Worm (Caenorhabditis elegans): ENCODE measurements around the gene T10G3.4.

Gene T10G3.4

DNA sequence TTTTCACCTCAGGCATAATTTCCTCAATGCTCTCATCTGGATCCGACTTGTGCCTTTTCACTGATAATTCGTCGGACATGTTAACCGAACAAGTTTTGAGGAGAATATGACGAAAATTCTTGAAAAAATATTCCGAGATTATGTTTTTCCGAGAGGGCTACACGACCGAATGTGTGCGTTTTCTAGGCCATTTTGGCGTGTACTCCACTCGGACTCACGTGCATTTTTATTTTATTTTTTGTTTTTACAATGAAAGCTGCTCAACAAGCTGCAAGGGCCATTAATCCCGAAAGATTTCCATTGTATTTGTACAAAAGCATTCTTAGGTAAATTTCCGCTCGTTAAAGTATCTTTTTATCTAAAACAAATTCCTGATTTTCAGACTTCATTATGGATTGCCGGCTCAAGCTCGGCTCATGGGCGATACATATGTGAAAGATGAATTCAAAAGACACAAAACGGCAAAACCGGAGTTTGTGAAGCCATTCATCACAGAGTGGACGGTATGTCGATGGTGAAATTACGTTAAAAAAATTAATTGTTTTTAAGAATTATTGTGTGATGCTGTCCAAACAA is 16.0 kb downstream of the T10G3.4 start, which contains the start of the genes F25H9.6 and F25H9.7 (continued):
- TF ChIP-seq swsn-7 (tag; optimal IDR thresholded peaks at IDR 0.05) (peak; percentile 94), mdl-1 (tag; optimal IDR thresholded peaks at IDR 0.05) (peak; percentile 37 to 96), rnt-1 (tag; optimal IDR thresholded peaks at IDR 0.05) (peak; percentile 100), sptf-1 (tag; optimal IDR thresholded peaks at IDR 0.05) (no peak), lin-15B (tag; optimal IDR thresholded peaks at IDR 0.05) (peak; percentile 66), ceh-8 (GFP tag; optimal IDR thresholded peaks at IDR 0.05) (peak; percentile 93), C34B4.2 (tag; optimal IDR thresholded peaks at IDR 0.05) (peak; percentile 75), irx-1 (tag; optimal IDR thresholded peaks at IDR 0.05) (peak; percentile 97), fkh-4 (tag; optimal IDR thresholded peaks at IDR 0.05; ENCODE audit: borderline replicate concordance) (peak; percentile 100), ama-1 (optimal IDR thresholded peaks at IDR 0.05) (no peak), lsy-2 (tag; optimal IDR thresholded peaks at IDR 0.05) (peak; percentile 79 to 87), nhr-19 (GFP tag; conservative IDR thresholded peaks at IDR 0.05) (peak; percentile 93), C16A3.4 (tag; optimal IDR thresholded peaks at IDR 0.05) (peak; percentile 56), nhr-77 (tag; optimal IDR thresholded peaks at IDR 0.05) (peak; percentile 41), lir-3 (tag; optimal IDR thresholded peaks at IDR 0.05; ENCODE audit: poor library complexity) (peak; percentile 99), unc-98 (GFP tag; IDR thresholded peaks at IDR 0.05) (peak; percentile 91), F16B12.6 (tag; optimal IDR thresholded peaks at IDR 0.05) (peak; percentile 62), fkh-8 (tag; optimal IDR thresholded peaks at IDR 0.05) (peak; percentile 96), ces-1 (GFP tag; optimal IDR thresholded peaks at IDR 0.05) (no peak), dpl-1 (GFP tag; optimal IDR thresholded peaks at IDR 0.05) (peak; percentile 70 to 85 (median 79)), lin-39 (tag; optimal IDR thresholded peaks at IDR 0.05) (peak; percentile 52), pax-3 (tag; optimal IDR thresholded peaks at IDR 0.05) (peak; percentile 100), tbx-2 (tag; optimal IDR thresholded peaks at IDR 0.05) (peak; percentile 97), grh-1 (GFP tag; IDR thresholded peaks at IDR 0.05) (peak; percentile 85), nhr-12 (tag; optimal IDR thresholded peaks at IDR 0.05) (no peak), nhr-90 (tag; optimal IDR thresholded peaks at IDR 0.05; ENCODE audit: poor library complexity) (peak; percentile 98), lin-13 (GFP tag; optimal IDR thresholded peaks at IDR 0.05) (peak; percentile 85), unc-130 (tag; optimal IDR thresholded peaks at IDR 0.05) (peak; percentile 47), egl-13 (tag; optimal IDR thresholded peaks at IDR 0.05) (peak; percentile 94), sup-37 (GFP tag; optimal IDR thresholded peaks at IDR 0.05) (peak; percentile 80), C04F5.9 (tag; optimal IDR thresholded peaks at IDR 0.05) (peak; percentile 93), nhr-28 (tag; optimal IDR thresholded peaks at IDR 0.05) (no peak), aly-2 (tag; optimal IDR thresholded peaks at IDR 0.05) (peak; percentile 41), nhr-237 (tag; optimal IDR thresholded peaks at IDR 0.05) (no peak), mab-9 (GFP tag; IDR thresholded peaks at IDR 0.05) (peak; percentile 94), isw-1 (GFP tag; IDR thresholded peaks at IDR 0.05) (peak; percentile 83), pqm-1 (tag; optimal IDR thresholded peaks at IDR 0.05) (peak; percentile 28), efl-1 (optimal IDR thresholded peaks at IDR 0.05) (peak; percentile 80 to 83), efl-1 (GFP tag; optimal IDR thresholded peaks at IDR 0.05 in 1 of 2) (peak; percentile 77 to 97), nhr-71 (tag; optimal IDR thresholded peaks at IDR 0.05) (peak; percentile 96), snpc-4 (tag; optimal IDR thresholded peaks at IDR 0.05) (peak; percentile 75), ceh-88 (GFP tag; IDR thresholded peaks at IDR 0.05) (peak; percentile 74), dsc-1 (tag; optimal IDR thresholded peaks at IDR 0.05) (peak; percentile 97), ztf-4 (tag; optimal IDR thresholded peaks at IDR 0.05) (peak; percentile 34), nhr-76 (tag; optimal IDR thresholded peaks at IDR 0.05) (peak; percentile 48), nhr-84 (tag; optimal IDR thresholded peaks at IDR 0.05) (no peak), elt-3 (tag; optimal IDR thresholded peaks at IDR 0.05) (peak in 3 of 6 experiments; percentile 15 to 77 (median 54)), snu-23 (GFP tag; optimal IDR thresholded peaks at IDR 0.05) (peak; percentile 95), alr-1 (tag; optimal IDR thresholded peaks at IDR 0.05; ENCODE audit: borderline replicate concordance) (no peak), blmp-1 (tag; optimal IDR thresholded peaks at IDR 0.05) (peak; percentile 60), mef-2 (tag; optimal IDR thresholded peaks at IDR 0.05) (peak; percentile 52), sox-4 (tag; optimal IDR thresholded peaks at IDR 0.05) (peak; percentile 97)

All from whole organism, L1 larva.